Worm (Caenorhabditis elegans) whole organism, early embryonic: Measurements from ENCODE around the gene C16C8.9.

Experiments
- B0310.2 ChIP-seq: sonication (generic microtip); optimal IDR thresholded peaks from 2 replicates; lab custom pipeline; 2016; ENCODE audit warnings: mild to moderate bottlenecking, missing genetic modification characterization, missing compliant biosample characterization
- F13C5.2 ChIP-seq: sonication (generic microtip); optimal IDR thresholded peaks from 2 replicates; lab custom pipeline; 2017; ENCODE audit warnings: mild to moderate bottlenecking, missing genetic modification characterization, inconsistent platforms, missing compliant biosample characterization
- ama-1 ChIP-seq: fragments of 150-350 bp; optimal IDR thresholded peaks from 2 replicates; lab custom pipeline; 2014
- ceh-36 ChIP-seq: sonication (generic microtip); optimal IDR thresholded peaks from 2 replicates; lab custom pipeline; 2016; ENCODE audit warnings: missing genetic modification characterization, inconsistent platforms, missing compliant biosample characterization
- hmbx-1 ChIP-seq: sonication (generic microtip); optimal IDR thresholded peaks from 2 replicates; lab custom pipeline; 2016; ENCODE audit warnings: mild to moderate bottlenecking, missing genetic modification characterization, missing compliant biosample characterization

ce11 chrII:3473744-3474143, 10.7 kb upstream of the C16C8.9 start, which contains the start of gene sdz-32:
- TF ChIP-seq ama-1 (lab: Kevin White, UChicago) (no peak), B0310.2 (tag; lab: Kevin White, UChicago) (no peak), ceh-36 (tag; lab: Kevin White, UChicago) (no peak), hmbx-1 (no peak), F13C5.2 (tag; lab: Kevin White, UChicago) (no peak)
